Fruit fly (Drosophila melanogaster) whole organism, embryonic: Measurements from ENCODE around the gene CG34056.

Experiments
- Adf1 ChIP-seq: fragments of 200-800 bp; sonication (Bioruptor generic); IDR thresholded peaks from 2 replicates; pipeline ENCODE4 v1.3.6; 2022; ENCODE audit warnings: missing biosample characterization, missing genetic modification characterization
- Bdp1 ChIP-seq: fragments of 200-800 bp; sonication (Bioruptor generic); optimal IDR thresholded peaks from 3 replicates; lab custom pipeline; 2016; ENCODE audit warnings: missing biosample characterization, missing genetic modification characterization
- C15 ChIP-seq: fragments of 200-800 bp; sonication (Bioruptor generic); IDR thresholded peaks from 3 replicates; pipeline ENCODE4 v1.3.6; 2022; ENCODE audit warnings: missing biosample characterization, missing genetic modification characterization
- CG10654 ChIP-seq: fragments of 200-800 bp; sonication (Bioruptor generic); optimal IDR thresholded peaks from 2 replicates; lab custom pipeline; 2016; ENCODE audit warnings: missing biosample characterization, missing genetic modification characterization
- CG10959 ChIP-seq: fragments of 200-800 bp; sonication (Bioruptor generic); IDR thresholded peaks from 2 replicates; pipeline ENCODE4 v1.3.6; 2022; ENCODE audit warnings: missing biosample characterization, missing genetic modification characterization
- CG11723 ChIP-seq: fragments of 200-800 bp; sonication (Bioruptor generic); optimal IDR thresholded peaks from 2 replicates; lab custom pipeline; 2017; ENCODE audit warnings: missing biosample characterization, mild to moderate bottlenecking, missing genetic modification characterization
- CG12659 ChIP-seq: fragments of 200-800 bp; sonication (Bioruptor generic); optimal IDR thresholded peaks from 3 replicates; lab custom pipeline; 2017; ENCODE audit warnings: mild to moderate bottlenecking, missing biosample characterization, missing genetic modification reagents, missing genetic modification characterization
- CG14014 ChIP-seq: fragments of 200-800 bp; sonication (Bioruptor generic); IDR thresholded peaks from 2 replicates; pipeline ENCODE4 v1.3.6; 2022; ENCODE audit warnings: missing biosample characterization, missing genetic modification characterization
- CG17328 ChIP-seq: fragments of 200-800 bp; sonication (Bioruptor generic); IDR thresholded peaks from 2 replicates; pipeline ENCODE4 v1.3.6; 2022; ENCODE audit warnings: missing biosample characterization, missing genetic modification characterization
- CG17361 ChIP-seq: fragments of 200-800 bp; sonication (Bioruptor generic); IDR thresholded peaks from 3 replicates; pipeline ENCODE4 v1.3.6; 2022; ENCODE audit warnings: missing biosample characterization, missing genetic modification characterization
- CG18262 ChIP-seq: fragments of 200-800 bp; optimal IDR thresholded peaks from 3 replicates; lab custom pipeline; 2019; ENCODE audit warnings: missing biosample characterization, mild to moderate bottlenecking, missing genetic modification characterization, moderate library complexity
- CG2678 ChIP-seq: fragments of 200-800 bp; sonication (Bioruptor generic); optimal IDR thresholded peaks from 3 replicates; lab custom pipeline; 2019; ENCODE audit warnings: missing biosample characterization, mild to moderate bottlenecking, missing genetic modification characterization, moderate library complexity
- CG31388 ChIP-seq: fragments of 200-800 bp; sonication (Bioruptor generic); optimal IDR thresholded peaks from 2 replicates; lab custom pipeline; 2016; ENCODE audit warnings: missing biosample characterization, missing genetic modification characterization
- CG31441 ChIP-seq: fragments of 200-800 bp; sonication (Bioruptor generic); IDR thresholded peaks from 2 replicates; pipeline ENCODE4 v1.3.6; 2022; ENCODE audit warnings: missing biosample characterization, missing genetic modification characterization
- CG33557 ChIP-seq: fragments of 200-800 bp; sonication (Bioruptor generic); optimal IDR thresholded peaks from 2 replicates; lab custom pipeline; 2019; ENCODE audit warnings: missing biosample characterization, mild to moderate bottlenecking, missing genetic modification characterization, moderate library complexity
- CG34224 ChIP-seq: fragments of 200-800 bp; sonication (Bioruptor generic); IDR thresholded peaks from 3 replicates; pipeline ENCODE4 v1.3.6; 2022; ENCODE audit warnings: missing biosample characterization, missing genetic modification characterization; ENCODE audit not compliant: partially characterized antibody
- CG4328 ChIP-seq: fragments of 200-800 bp; sonication (Bioruptor generic); optimal IDR thresholded peaks from 3 replicates; lab custom pipeline; 2017; ENCODE audit warnings: missing biosample characterization, missing genetic modification reagents, missing genetic modification characterization
- CG4424 ChIP-seq: fragments of 200-800 bp; sonication (Bioruptor generic); optimal IDR thresholded peaks from 3 replicates; lab custom pipeline; 2016; ENCODE audit warnings: missing biosample characterization, missing genetic modification characterization
- CG4707 ChIP-seq: fragments of 200-800 bp; sonication (Bioruptor generic); optimal IDR thresholded peaks from 2 replicates; lab custom pipeline; 2018; ENCODE audit warnings: missing biosample characterization, mild to moderate bottlenecking, missing genetic modification characterization, moderate library complexity
- CG6272 ChIP-seq: fragments of 200-800 bp; sonication (Bioruptor generic); IDR thresholded peaks from 2 replicates; pipeline ENCODE4 v1.3.6; 2022; ENCODE audit warnings: missing biosample characterization, missing genetic modification characterization
- CG6765 ChIP-seq: fragments of 200-800 bp; sonication (Bioruptor generic); optimal IDR thresholded peaks from 3 replicates; lab custom pipeline; 2017; ENCODE audit warnings: missing biosample characterization, mild to moderate bottlenecking, missing genetic modification characterization
- CG7839 ChIP-seq: fragments of 200-800 bp; sonication (Bioruptor generic); optimal IDR thresholded peaks from 3 replicates; lab custom pipeline; 2018; ENCODE audit warnings: missing biosample characterization, mild to moderate bottlenecking, missing genetic modification characterization, moderate library complexity
- D ChIP-seq, 2 experiments: fragments of 200-800 bp in 1 of 2; fragments of >200 bp in 1 of 2; sonication (Bioruptor generic) in 1 of 2; optimal IDR thresholded peaks; 2 replicates in 1 of 2; 3 replicates in 1 of 2; lab custom pipeline; 2017; ENCODE audit warnings: mild to moderate bottlenecking in 1 of 2, missing biosample characterization in 1 of 2, missing genetic modification characterization in 1 of 2, missing genetic modification reagents in 1 of 2
- Dek ChIP-seq: fragments of 200-800 bp; sonication (Bioruptor generic); optimal IDR thresholded peaks from 3 replicates; lab custom pipeline; 2019; ENCODE audit warnings: missing biosample characterization, mild to moderate bottlenecking, missing genetic modification characterization, moderate library complexity
- Dll ChIP-seq: fragments of 200-800 bp; sonication (Bioruptor generic); IDR thresholded peaks from 4 replicates; pipeline ENCODE4 v1.3.6; 2022; ENCODE audit warnings: missing biosample characterization, missing genetic modification characterization; ENCODE audit not compliant: partially characterized antibody
- Fer1 ChIP-seq: fragments of 200-800 bp; sonication (Bioruptor generic); optimal IDR thresholded peaks from 2 replicates; lab custom pipeline; 2017; ENCODE audit warnings: missing biosample characterization, mild to moderate bottlenecking, missing genetic modification characterization
- HHEX ChIP-seq: fragments of 200-800 bp; sonication (Bioruptor generic); optimal IDR thresholded peaks from 3 replicates; lab custom pipeline; 2017; ENCODE audit warnings: missing biosample characterization, mild to moderate bottlenecking, missing genetic modification characterization, missing genetic modification reagents
- HmgD ChIP-seq: fragments of 200-800 bp; sonication (Bioruptor generic); optimal IDR thresholded peaks from 3 replicates; lab custom pipeline; 2016; ENCODE audit warnings: missing biosample characterization, missing genetic modification characterization
- HmgZ ChIP-seq: fragments of 200-800 bp; sonication (Bioruptor generic); optimal IDR thresholded peaks from 2 replicates; lab custom pipeline; 2018; ENCODE audit warnings: missing biosample characterization, mild to moderate bottlenecking, missing genetic modification characterization
- Oli ChIP-seq: fragments of 200-800 bp; sonication (Bioruptor generic); optimal IDR thresholded peaks from 2 replicates; lab custom pipeline; 2018; ENCODE audit warnings: missing biosample characterization, mild to moderate bottlenecking, missing genetic modification characterization, moderate library complexity
- PHDP ChIP-seq: fragments of 200-800 bp; sonication (Bioruptor generic); optimal IDR thresholded peaks from 3 replicates; lab custom pipeline; 2018; ENCODE audit warnings: missing biosample characterization, mild to moderate bottlenecking, missing genetic modification characterization, moderate library complexity
- Ssrp ChIP-seq: fragments of 200-800 bp; sonication (Bioruptor generic); optimal IDR thresholded peaks from 2 replicates; lab custom pipeline; 2018; ENCODE audit warnings: missing biosample characterization, mild to moderate bottlenecking, missing genetic modification characterization, moderate library complexity
- Stat92E ChIP-seq, 3 experiments: fragments of >200 bp in 2 of 3; fragments of 200-800 bp in 1 of 3; sonication (Bioruptor generic) in 1 of 3; optimal IDR thresholded peaks; 2 replicates each; lab custom pipeline; 2017 to 2019; ENCODE audit warnings: missing biosample characterization in 3 of 3, missing genetic modification characterization in 3 of 3, mild to moderate bottlenecking in 1 of 3, moderate library complexity in 1 of 3
- TFAM ChIP-seq: fragments of 200-800 bp; sonication (Bioruptor generic); optimal IDR thresholded peaks from 2 replicates; lab custom pipeline; 2017; ENCODE audit warnings: missing biosample characterization, missing genetic modification characterization, inconsistent platforms
- ap ChIP-seq: fragments of 200-800 bp; sonication (Bioruptor generic); IDR thresholded peaks from 2 replicates; pipeline ENCODE4 v1.3.6; 2022; ENCODE audit warnings: missing biosample characterization, missing genetic modification characterization
- ato ChIP-seq: fragments of 200-800 bp; sonication (Bioruptor generic); IDR thresholded peaks from 2 replicates; pipeline ENCODE4 v1.3.6; 2022; ENCODE audit warnings: missing biosample characterization, missing genetic modification characterization; ENCODE audit not compliant: partially characterized antibody
- btn ChIP-seq: fragments of 200-800 bp; sonication (Bioruptor generic); optimal IDR thresholded peaks from 2 replicates; lab custom pipeline; 2016; ENCODE audit warnings: missing biosample characterization, missing genetic modification characterization
- ci ChIP-seq: fragments of 200-800 bp; sonication (Bioruptor generic); IDR thresholded peaks from 3 replicates; pipeline ENCODE4 v1.3.6; 2022; ENCODE audit warnings: missing biosample characterization, missing genetic modification characterization
- dysf ChIP-seq: fragments of 200-800 bp; sonication (Bioruptor generic); IDR thresholded peaks from 3 replicates; pipeline ENCODE4 v1.3.6; 2022; ENCODE audit warnings: missing biosample characterization, missing genetic modification characterization
- fd102C ChIP-seq: fragments of 200-800 bp; sonication (Bioruptor generic); optimal IDR thresholded peaks from 2 replicates; lab custom pipeline; 2018; ENCODE audit warnings: missing biosample characterization, mild to moderate bottlenecking, missing genetic modification characterization, moderate library complexity
- grau ChIP-seq: fragments of 200-800 bp; optimal IDR thresholded peaks from 3 replicates; lab custom pipeline; 2019; ENCODE audit warnings: missing biosample characterization, mild to moderate bottlenecking, missing genetic modification characterization, moderate library complexity
- h ChIP-seq: fragments of >200 bp; optimal IDR thresholded peaks from 2 replicates; lab custom pipeline; 2017
- hbn ChIP-seq: fragments of 200-800 bp; sonication (Bioruptor generic); IDR thresholded peaks from 2 replicates; pipeline ENCODE4 v1.3.6; 2022; ENCODE audit warnings: missing biosample characterization, missing genetic modification characterization; ENCODE audit not compliant: partially characterized antibody
- hth ChIP-seq: fragments of >200 bp; optimal IDR thresholded peaks from 2 replicates; lab custom pipeline; 2017; ENCODE audit warnings: inconsistent platforms
- mld ChIP-seq: fragments of 200-800 bp; sonication (Bioruptor generic); IDR thresholded peaks from 3 replicates; pipeline ENCODE4 v1.3.6; 2022; ENCODE audit warnings: missing biosample characterization, missing genetic modification characterization; ENCODE audit not compliant: partially characterized antibody
- nmo ChIP-seq: fragments of 200-800 bp; sonication (Bioruptor generic); optimal IDR thresholded peaks from 2 replicates; lab custom pipeline; 2018; ENCODE audit warnings: missing biosample characterization, mild to moderate bottlenecking, missing genetic modification characterization, moderate library complexity
- oc ChIP-seq: fragments of 200-800 bp; sonication (Bioruptor generic); optimal IDR thresholded peaks from 2 replicates; lab custom pipeline; 2018; ENCODE audit warnings: missing biosample characterization, mild to moderate bottlenecking, missing genetic modification characterization, moderate library complexity
- pnt ChIP-seq: fragments of 200-800 bp; sonication (Bioruptor generic); optimal IDR thresholded peaks from 3 replicates; lab custom pipeline; 2016; ENCODE audit warnings: missing biosample characterization, missing genetic modification characterization
- zfh1 ChIP-seq: fragments of 200-800 bp; sonication (Bioruptor generic); IDR thresholded peaks from 3 replicates; pipeline ENCODE4 v1.3.6; 2022; ENCODE audit warnings: missing biosample characterization, missing genetic modification characterization

Gene CG34056

DNA sequence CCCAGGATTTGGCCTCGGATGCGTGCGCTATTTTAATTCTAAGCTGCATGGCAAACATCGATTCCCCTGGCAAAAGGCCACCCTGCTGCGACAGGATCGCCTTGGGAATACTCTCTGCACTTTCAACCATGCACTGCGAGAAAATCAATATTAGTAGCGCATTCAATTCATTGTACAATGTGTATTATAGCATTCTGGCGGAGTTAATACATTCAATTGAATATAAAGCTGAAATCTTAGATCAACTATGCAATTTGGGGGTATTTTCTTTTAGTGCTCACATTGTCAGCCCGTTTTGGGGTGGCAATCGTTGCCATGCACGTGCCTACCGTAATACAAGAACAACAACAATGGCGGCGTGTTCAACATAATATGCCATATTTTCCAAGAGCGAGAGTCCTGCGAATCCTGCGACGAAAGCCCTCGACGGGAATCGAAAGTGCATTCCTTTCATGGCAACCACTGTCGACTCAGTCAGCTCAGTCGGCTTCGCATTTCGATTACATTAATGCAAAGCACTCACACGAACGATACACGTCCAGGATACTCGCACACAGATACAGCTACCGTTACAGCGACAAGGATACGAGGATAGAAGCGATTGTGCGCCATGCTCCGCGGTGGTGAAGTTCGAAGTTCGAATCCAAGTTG is 12.0 kb downstream of the CG34056 start (continued):
- TF ChIP-seq Stat92E (GFP tag; optimal IDR thresholded peaks at IDR 0.05; lab: Kevin White, UChicago), result no peak
- no peak for TF ChIP-seq CG14014 (GFP tag; lab: Robert Waterston, UW)
- TF ChIP-seq dysf (GFP tag; lab: Robert Waterston, UW), result 0 out of 3 replicates have a peak, but pooled peaks have one; percentile 19
- TF ChIP-seq pnt (GFP tag; lab: Kevin White, UChicago), result peak; percentile 13
- no peak for TF ChIP-seq CG10654 (GFP tag; lab: Kevin White, UChicago)
- 0 out of 2 replicates have a peak, but pooled peaks have one; percentile 17 for TF ChIP-seq CG10959 (GFP tag; lab: Robert Waterston, UW)
- peak; percentile 49 for TF ChIP-seq CG18262
- peak; percentile 44 for TF ChIP-seq oc (tag; lab: Kevin White, UChicago)
- no peak for TF ChIP-seq CG34224
- no peak for TF ChIP-seq Fer1 (GFP tag; lab: Kevin White, UChicago)
- no peak for TF ChIP-seq HmgZ (tag; lab: Kevin White, UChicago)
- no peak for TF ChIP-seq TFAM (GFP tag; lab: Kevin White, UChicago)
- no peak for TF ChIP-seq Bdp1 (GFP tag; lab: Kevin White, UChicago)
- no peak for TF ChIP-seq CG4707 (GFP tag; lab: Kevin White, UChicago)
- no peak for TF ChIP-seq Adf1 (GFP tag; lab: Robert Waterston, UW)
- no peak for TF ChIP-seq C15 (GFP tag; lab: Robert Waterston, UW)
- TF ChIP-seq ap (GFP tag; lab: Robert Waterston, UW), result no peak
- TF ChIP-seq h, result no peak
- no peak for TF ChIP-seq CG6272
- TF ChIP-seq CG11723 (GFP tag; lab: Kevin White, UChicago), result no peak
- no peak for TF ChIP-seq btn (GFP tag; lab: Kevin White, UChicago)
- TF ChIP-seq CG17361 (GFP tag; lab: Robert Waterston, UW), result no peak
- peak; percentile 5 for TF ChIP-seq PHDP (tag; lab: Kevin White, UChicago)
- no peak for TF ChIP-seq mld
- peak; percentile 18 for TF ChIP-seq CG33557
- no peak for TF ChIP-seq HHEX
- peak; percentile 40 for TF ChIP-seq CG4424 (GFP tag; lab: Kevin White, UChicago)
- no peak for TF ChIP-seq ato (GFP tag; lab: Robert Waterston, UW)
- no peak for TF ChIP-seq CG4328 (GFP tag; lab: Kevin White, UChicago)
- no peak for TF ChIP-seq CG12659 (GFP tag; lab: Kevin White, UChicago)
- TF ChIP-seq grau, result peak; percentile 33
- TF ChIP-seq ci (GFP tag; lab: Robert Waterston, UW), result peak; percentile 72
- peak; percentile 39 for TF ChIP-seq CG17328 (GFP tag; lab: Robert Waterston, UW)
- TF ChIP-seq Ssrp (tag; lab: Kevin White, UChicago), result peak; percentile 33
- no peak for TF ChIP-seq D (optimal IDR thresholded peaks at IDR 0.05; lab: Kevin White, UChicago)
- TF ChIP-seq D (GFP tag; optimal IDR thresholded peaks at IDR 0.05; lab: Kevin White, UChicago), result peak; percentile 68
- no peak for TF ChIP-seq hth
- peak; percentile 46 for TF ChIP-seq Oli (tag; lab: Kevin White, UChicago)
- TF ChIP-seq hbn (GFP tag; lab: Robert Waterston, UW), result no peak
- peak; percentile 53; the same call in 1 of the 3 replicates for TF ChIP-seq zfh1 (GFP tag; lab: Robert Waterston, UW)
- TF ChIP-seq Dek (tag; lab: Kevin White, UChicago), result no peak
- peak; percentile 25 for TF ChIP-seq nmo (GFP tag; lab: Kevin White, UChicago)
- no peak for TF ChIP-seq HmgD (GFP tag; lab: Kevin White, UChicago)
- TF ChIP-seq CG6765 (GFP tag; lab: Kevin White, UChicago), result no peak
- TF ChIP-seq fd102C (GFP tag; lab: Kevin White, UChicago), result no peak
- peak; percentile 55 for TF ChIP-seq CG2678
- no peak for TF ChIP-seq CG31388
- peak; percentile 47 for TF ChIP-seq CG7839
- TF ChIP-seq Dll, result no peak
- peak; percentile 15; the same call in 1 of the 2 replicates for TF ChIP-seq CG31441 (GFP tag; lab: Robert Waterston, UW)
